Fruit fly (Drosophila melanogaster): ENCODE results near the gene fig.

Gene fig

DNA sequence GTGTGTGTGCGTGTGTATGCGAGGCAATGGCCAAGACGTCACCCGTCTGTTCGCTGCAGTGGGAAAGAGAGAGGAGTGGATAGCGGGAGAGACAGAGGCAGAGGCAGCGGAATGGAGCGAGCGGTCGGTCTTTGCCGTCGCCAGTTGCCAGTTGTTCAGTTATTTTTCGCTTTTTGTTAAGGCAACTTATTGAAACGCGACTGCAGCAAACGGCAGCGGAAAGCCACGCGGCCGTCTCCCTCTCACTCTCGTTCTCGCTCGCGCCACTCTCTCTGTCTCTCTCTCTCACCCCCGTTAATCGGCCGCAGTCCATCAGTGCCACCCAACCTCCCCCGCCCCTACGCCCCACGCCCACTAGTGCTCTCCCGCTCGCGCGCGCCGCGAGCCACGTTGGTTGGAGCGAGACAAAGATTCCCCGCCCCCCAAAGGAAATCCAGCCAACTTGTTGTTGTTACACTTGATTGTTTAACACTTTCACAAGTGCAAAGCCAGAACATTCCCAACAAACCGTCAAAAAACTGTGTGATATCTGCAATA, 7.4 kb downstream of the fig start:
- no peak for TF ChIP-seq toe (GFP tag; optimal IDR thresholded peaks at IDR 0.05)
- TF ChIP-seq Clk (GFP tag; optimal IDR thresholded peaks at IDR 0.05), result no peak
- peak; percentile 88 for TF ChIP-seq cic (GFP tag; optimal IDR thresholded peaks at IDR 0.05)
- peak; percentile 91 for TF ChIP-seq CG12768 (GFP tag; optimal IDR thresholded peaks at IDR 0.05)
- peak; percentile 5 for TF ChIP-seq CG7101 (tag; optimal IDR thresholded peaks at IDR 0.05)
- peak; percentile 50 for TF ChIP-seq CG33017 (tag; optimal IDR thresholded peaks at IDR 0.05)
- TF ChIP-seq Mnt (GFP tag; optimal IDR thresholded peaks at IDR 0.05), result peak; percentile 79
- TF ChIP-seq tj (GFP tag; optimal IDR thresholded peaks at IDR 0.05), result peak; percentile 83
- no peak for TF ChIP-seq cnc (optimal IDR thresholded peaks at IDR 0.05)
- peak; percentile 73 for TF ChIP-seq pad (GFP tag; optimal IDR thresholded peaks at IDR 0.05)
- peak; percentile 49 for TF ChIP-seq ovo (GFP tag; optimal IDR thresholded peaks at IDR 0.05)
- TF ChIP-seq bab1 (GFP tag; optimal IDR thresholded peaks at IDR 0.05), result peak; percentile 23

DNA sequence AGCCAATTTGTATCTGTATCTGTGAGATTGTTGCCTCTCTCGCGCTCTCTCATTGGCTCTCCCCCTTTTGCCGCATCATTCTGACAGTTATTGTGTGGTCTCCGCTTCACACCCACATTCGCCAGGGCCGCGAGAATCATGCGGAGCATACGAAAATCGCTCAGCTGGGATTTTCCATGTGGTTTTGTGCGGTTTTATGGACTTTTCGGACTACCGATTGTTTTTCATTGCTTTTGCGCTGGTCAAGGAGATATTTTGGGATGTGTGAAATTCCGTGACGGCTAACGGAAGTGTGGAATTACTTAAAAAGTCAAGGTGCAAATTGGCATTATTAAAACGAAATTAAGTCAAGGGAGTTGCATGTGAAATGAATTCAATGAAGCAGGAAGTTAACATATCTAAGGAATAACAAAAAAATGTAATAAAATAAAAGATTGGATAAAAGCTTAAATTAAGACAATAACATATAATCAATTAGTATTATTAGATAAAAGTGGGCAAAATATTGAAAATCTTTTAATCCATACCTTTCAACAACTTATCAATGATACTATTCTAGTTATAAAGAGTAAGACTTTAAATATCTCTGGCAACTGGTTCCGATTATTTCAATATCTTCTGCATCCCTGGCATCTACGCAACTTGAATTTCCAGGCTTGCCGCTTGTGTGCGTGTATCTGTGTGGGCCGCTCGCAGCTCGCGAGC, 8.0 kb downstream of the fig start:
- peak; percentile 46 for TF ChIP-seq pad (GFP tag; optimal IDR thresholded peaks at IDR 0.05)
- peak; percentile 19 for TF ChIP-seq toe (GFP tag; optimal IDR thresholded peaks at IDR 0.05)
- peak; percentile 16 for TF ChIP-seq tj (GFP tag; optimal IDR thresholded peaks at IDR 0.05)
- TF ChIP-seq kay (GFP tag; ENCODE audit: borderline replicate concordance), result no peak
- TF ChIP-seq CG11617 (GFP tag; optimal IDR thresholded peaks at IDR 0.05), result peak; percentile 29
- peak; percentile 5 for TF ChIP-seq ovo (GFP tag; optimal IDR thresholded peaks at IDR 0.05)
- no peak for TF ChIP-seq Crg-1 (GFP tag; optimal IDR thresholded peaks at IDR 0.05)
- no peak for TF ChIP-seq CG12768 (GFP tag; optimal IDR thresholded peaks at IDR 0.05)
- peak; percentile 59 for TF ChIP-seq Hr96 (GFP tag; optimal IDR thresholded peaks at IDR 0.05)
- TF ChIP-seq CG5204 (GFP tag; optimal IDR thresholded peaks at IDR 0.05), result peak; percentile 36
- TF ChIP-seq cic (GFP tag; optimal IDR thresholded peaks at IDR 0.05), result no peak
- TF ChIP-seq CG33017 (tag; optimal IDR thresholded peaks at IDR 0.05), result no peak
- no peak for TF ChIP-seq bab1 (GFP tag; optimal IDR thresholded peaks at IDR 0.05)
- no peak for TF ChIP-seq Mnt (GFP tag; optimal IDR thresholded peaks at IDR 0.05)
- TF ChIP-seq Clk (GFP tag; optimal IDR thresholded peaks at IDR 0.05), result no peak
- no peak for TF ChIP-seq CG7101 (tag; optimal IDR thresholded peaks at IDR 0.05)
- TF ChIP-seq CG7045 (GFP tag; optimal IDR thresholded peaks at IDR 0.05), result peak; percentile 50
- TF ChIP-seq cnc (optimal IDR thresholded peaks at IDR 0.05), result peak in 1 of 2 experiments; percentile 89
- TF ChIP-seq CG1620 (GFP tag; optimal IDR thresholded peaks at IDR 0.05), result no peak
- TF ChIP-seq CG14711 (tag; optimal IDR thresholded peaks at IDR 0.05), result no peak

DNA sequence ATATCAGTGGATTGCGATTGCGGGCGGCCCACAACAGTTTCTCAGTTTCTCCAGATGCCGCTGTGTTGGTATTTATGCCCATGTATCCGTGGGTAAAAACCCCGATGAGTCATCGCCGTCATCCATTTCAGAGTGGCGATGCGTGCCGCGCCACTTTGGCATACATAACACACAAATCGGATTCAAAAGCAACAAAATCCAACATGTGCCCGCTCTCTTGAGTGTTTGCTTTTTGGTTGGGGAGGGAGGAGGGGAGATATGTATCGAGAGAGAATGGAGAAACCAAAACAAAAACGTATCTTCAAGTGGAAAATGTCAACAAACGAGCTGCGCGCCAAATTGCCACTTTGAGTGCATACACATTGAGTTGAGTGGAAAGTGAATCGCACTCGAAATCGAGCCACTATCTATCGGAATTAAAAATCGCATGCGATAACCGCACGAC, 8.6 kb downstream of the fig start:
- TF ChIP-seq Clk (GFP tag; optimal IDR thresholded peaks at IDR 0.05) (no peak), Mnt (GFP tag; optimal IDR thresholded peaks at IDR 0.05) (peak; percentile 87), Hr96 (GFP tag; optimal IDR thresholded peaks at IDR 0.05) (no peak), CG11617 (GFP tag; optimal IDR thresholded peaks at IDR 0.05) (no peak), kay (GFP tag; ENCODE audit: borderline replicate concordance) (no peak), ovo (GFP tag; optimal IDR thresholded peaks at IDR 0.05) (no peak), pad (GFP tag; optimal IDR thresholded peaks at IDR 0.05) (no peak), tj (GFP tag; optimal IDR thresholded peaks at IDR 0.05) (no peak), CG14711 (tag; optimal IDR thresholded peaks at IDR 0.05) (no peak), CG1620 (GFP tag; optimal IDR thresholded peaks at IDR 0.05) (no peak), CG7045 (GFP tag; optimal IDR thresholded peaks at IDR 0.05) (no peak), toe (GFP tag; optimal IDR thresholded peaks at IDR 0.05) (no peak), CG7101 (tag; optimal IDR thresholded peaks at IDR 0.05) (no peak), CG5204 (GFP tag; optimal IDR thresholded peaks at IDR 0.05) (no peak), CG12768 (GFP tag; optimal IDR thresholded peaks at IDR 0.05) (no peak), bab1 (GFP tag; optimal IDR thresholded peaks at IDR 0.05) (no peak), cnc (optimal IDR thresholded peaks at IDR 0.05) (no peak), CG33017 (tag; optimal IDR thresholded peaks at IDR 0.05) (peak; percentile 20), Crg-1 (GFP tag; optimal IDR thresholded peaks at IDR 0.05) (no peak), cic (GFP tag; optimal IDR thresholded peaks at IDR 0.05) (peak; percentile 86)

DNA sequence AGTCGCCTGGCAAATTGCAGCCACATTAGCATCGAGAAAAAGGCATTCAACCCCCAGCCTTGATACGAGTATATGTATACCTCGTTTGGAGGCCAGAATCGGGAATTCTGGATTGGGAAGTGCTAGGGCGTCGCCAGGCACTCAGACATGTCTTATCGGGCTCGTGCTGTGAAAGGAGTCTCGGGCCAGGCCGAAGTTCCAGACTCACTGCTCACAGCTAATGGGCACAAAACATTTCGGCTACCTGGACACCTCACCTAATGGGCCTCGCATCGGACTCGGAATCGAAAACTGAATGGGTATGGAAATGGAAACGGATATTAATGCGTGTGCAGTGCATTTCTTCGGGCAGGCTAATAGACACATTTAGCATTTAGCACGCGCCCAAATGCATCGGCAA, 9.3 kb downstream of the fig start:
- TF ChIP-seq CG5204 (GFP tag; optimal IDR thresholded peaks at IDR 0.05) (no peak), tj (GFP tag; optimal IDR thresholded peaks at IDR 0.05) (no peak), CG33017 (tag; optimal IDR thresholded peaks at IDR 0.05) (no peak), Crg-1 (GFP tag; optimal IDR thresholded peaks at IDR 0.05) (no peak), cic (GFP tag; optimal IDR thresholded peaks at IDR 0.05) (no peak), bab1 (GFP tag; optimal IDR thresholded peaks at IDR 0.05) (no peak), kay (GFP tag; ENCODE audit: borderline replicate concordance) (no peak), ovo (GFP tag; optimal IDR thresholded peaks at IDR 0.05) (no peak), cnc (optimal IDR thresholded peaks at IDR 0.05) (no peak), CG1620 (GFP tag; optimal IDR thresholded peaks at IDR 0.05) (no peak), CG11617 (GFP tag; optimal IDR thresholded peaks at IDR 0.05) (no peak), CG14711 (tag; optimal IDR thresholded peaks at IDR 0.05) (no peak), Clk (GFP tag; optimal IDR thresholded peaks at IDR 0.05) (no peak), Hr96 (GFP tag; optimal IDR thresholded peaks at IDR 0.05) (no peak), Mnt (GFP tag; optimal IDR thresholded peaks at IDR 0.05) (no peak), CG7101 (tag; optimal IDR thresholded peaks at IDR 0.05) (no peak), CG12768 (GFP tag; optimal IDR thresholded peaks at IDR 0.05) (no peak), pad (GFP tag; optimal IDR thresholded peaks at IDR 0.05) (no peak), CG7045 (GFP tag; optimal IDR thresholded peaks at IDR 0.05) (no peak)

DNA sequence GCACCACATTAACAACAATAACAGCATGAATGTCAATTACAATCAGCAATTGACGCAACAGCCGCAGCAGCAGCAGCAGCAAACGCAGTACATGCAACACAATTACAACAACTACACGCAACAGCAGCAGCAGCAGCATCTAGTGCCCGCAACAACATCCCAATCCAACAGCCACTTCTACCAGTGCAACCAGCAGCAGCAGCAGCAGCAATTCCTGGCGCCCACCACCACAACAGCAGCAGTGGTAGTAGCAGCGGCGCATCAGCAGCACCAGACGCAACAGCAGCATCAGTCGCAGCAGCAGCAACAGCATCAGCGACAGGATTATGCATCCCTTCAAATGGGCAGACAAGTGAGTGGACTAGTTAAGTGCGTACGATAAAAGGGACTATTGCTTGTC, 13.0 kb downstream of the fig start:
- TF ChIP-seq cic (GFP tag; optimal IDR thresholded peaks at IDR 0.05) (no peak), tj (GFP tag; optimal IDR thresholded peaks at IDR 0.05) (no peak), CG1620 (GFP tag; optimal IDR thresholded peaks at IDR 0.05) (no peak)
